Worm (Caenorhabditis elegans): ENCODE data around the gene F38B7.10.

Gene F38B7.10

DNA sequence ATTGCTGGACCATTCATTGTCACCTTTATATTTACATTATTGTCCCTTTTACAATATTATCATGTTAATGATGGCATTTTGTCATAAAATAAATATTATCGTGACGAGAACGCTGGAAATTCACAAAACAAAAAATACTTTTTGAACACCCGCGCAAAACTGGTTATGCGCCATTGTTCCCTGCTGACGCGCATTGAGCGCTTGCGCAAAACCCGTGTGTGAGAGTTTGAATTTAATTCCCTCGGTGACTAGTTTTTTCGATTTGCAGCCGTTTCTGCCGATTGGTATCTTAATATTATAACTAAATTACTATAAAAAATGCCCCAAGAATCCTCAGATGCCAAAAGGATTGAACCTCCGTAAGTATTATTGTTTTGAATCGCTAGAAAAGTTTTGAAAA is 23.9 kb upstream of the F38B7.10 start, which contains the start of gene pafo-1 (continued):
- no peak for TF ChIP-seq dmd-9 (GFP tag; IDR thresholded peaks at IDR 0.05)
- TF ChIP-seq daf-19 (GFP tag; conservative IDR thresholded peaks at IDR 0.05), result peak; percentile 66; the same call in 1 of the 2 replicates
- no peak for TF ChIP-seq nhr-25 (tag; optimal IDR thresholded peaks at IDR 0.05; ENCODE audit: borderline replicate concordance, insufficient read depth)
- TF ChIP-seq tag-97 (GFP tag; IDR thresholded peaks at IDR 0.05), result no peak
- TF ChIP-seq zip-2 (tag; optimal IDR thresholded peaks at IDR 0.05), result no peak
- TF ChIP-seq egl-27 (tag; optimal IDR thresholded peaks at IDR 0.05), result no peak
- TF ChIP-seq ctbp-1 (GFP tag; IDR thresholded peaks at IDR 0.05), result peak; percentile 84
- TF ChIP-seq zfp-3 (GFP tag; conservative IDR thresholded peaks at IDR 0.05), result 0 out of 2 replicates have a peak, but pooled peaks have one; percentile 45
- peak; percentile 54 for TF ChIP-seq nhr-77 (tag; optimal IDR thresholded peaks at IDR 0.05)
- TF ChIP-seq daf-8 (GFP tag; IDR thresholded peaks at IDR 0.05), result no peak
- peak; percentile 79 for TF ChIP-seq nhr-28 (tag; optimal IDR thresholded peaks at IDR 0.05)
- no peak for TF ChIP-seq nhr-41 (GFP tag; IDR thresholded peaks at IDR 0.05)
- peak; percentile 39 for TF ChIP-seq spr-3 (GFP tag; optimal IDR thresholded peaks at IDR 0.05)
- TF ChIP-seq fkh-10 (GFP tag; optimal IDR thresholded peaks at IDR 0.05), result peak; percentile 57
- TF ChIP-seq madf-5 (GFP tag; IDR thresholded peaks at IDR 0.05), result no peak
- TF ChIP-seq nhr-237 (tag; optimal IDR thresholded peaks at IDR 0.05), result no peak
- TF ChIP-seq hif-1 (tag; optimal IDR thresholded peaks at IDR 0.05), result peak in 1 of 2 experiments; percentile 45
- peak; percentile 47 for TF ChIP-seq mxl-3 (GFP tag; optimal IDR thresholded peaks at IDR 0.05)
- TF ChIP-seq R02D3.7 (tag; optimal IDR thresholded peaks at IDR 0.05), result no peak
- TF ChIP-seq snpc-1.2 (GFP tag; IDR thresholded peaks at IDR 0.05), result no peak
- no peak for TF ChIP-seq snpc-4 (tag; optimal IDR thresholded peaks at IDR 0.05)
- TF ChIP-seq dpl-1 (GFP tag; optimal IDR thresholded peaks at IDR 0.05), result peak; percentile 99
- TF ChIP-seq pqm-1 (tag; optimal IDR thresholded peaks at IDR 0.05), result no peak
- no peak for TF ChIP-seq aly-2 (tag; optimal IDR thresholded peaks at IDR 0.05)
- TF ChIP-seq lin-38 (GFP tag; IDR thresholded peaks at IDR 0.05), result no peak
- no peak for TF ChIP-seq lsy-2 (tag; optimal IDR thresholded peaks at IDR 0.05)
- TF ChIP-seq lin-13 (GFP tag; optimal IDR thresholded peaks at IDR 0.05), result peak; percentile 75
- TF ChIP-seq hlh-11 (tag; optimal IDR thresholded peaks at IDR 0.05), result peak; percentile 85
- TF ChIP-seq T26A8.4 (GFP tag; IDR thresholded peaks at IDR 0.05), result peak; percentile 90
- no peak for TF ChIP-seq lin-29 (GFP tag; IDR thresholded peaks at IDR 0.05)
- TF ChIP-seq nhr-48 (tag; optimal IDR thresholded peaks at IDR 0.05), result peak; percentile 75
- no peak for TF ChIP-seq zfp-2 (tag; optimal IDR thresholded peaks at IDR 0.05)
- 0 out of 2 replicates have a peak, but pooled peaks have one; percentile 27 for TF ChIP-seq Y48G9A.11 (GFP tag; IDR thresholded peaks at IDR 0.05)
- TF ChIP-seq ZK337.2 (GFP tag; IDR thresholded peaks at IDR 0.05), result no peak
- peak; percentile 84 for TF ChIP-seq nhr-42 (GFP tag; IDR thresholded peaks at IDR 0.05)
- TF ChIP-seq F49E8.2 (tag; optimal IDR thresholded peaks at IDR 0.05; ENCODE audit: borderline replicate concordance), result peak; percentile 80
- no peak for TF ChIP-seq nhr-111 (GFP tag; optimal IDR thresholded peaks at IDR 0.05)
- TF ChIP-seq tra-1 (GFP tag; IDR thresholded peaks at IDR 0.05), result no peak; the same call in 1 of the 2 replicates
- TF ChIP-seq aha-1 (tag), result peak; percentile 96
- no peak for TF ChIP-seq ceh-82 (tag; optimal IDR thresholded peaks at IDR 0.05)
- 0 out of 2 replicates have a peak, but pooled peaks have one; percentile 39 for TF ChIP-seq saeg-2 (GFP tag; IDR thresholded peaks at IDR 0.05)
- TF ChIP-seq ceh-20 (GFP tag; IDR thresholded peaks at IDR 0.05), result peak; percentile 82
- peak in 1 of 2 experiments; percentile 52 for TF ChIP-seq mdl-1 (tag; optimal IDR thresholded peaks at IDR 0.05)
- TF ChIP-seq ztf-7 (tag; optimal IDR thresholded peaks at IDR 0.05), result no peak
- peak; percentile 81 for TF ChIP-seq hmg-1.1 (GFP tag; IDR thresholded peaks at IDR 0.05)
- TF ChIP-seq nhr-10 (tag; optimal IDR thresholded peaks at IDR 0.05), result no peak
- no peak for TF ChIP-seq gei-8 (GFP tag; optimal IDR thresholded peaks at IDR 0.05)
- peak; percentile 32 to 75 for TF ChIP-seq daf-16 (GFP tag; optimal IDR thresholded peaks at IDR 0.05)
- TF ChIP-seq daf-16 (tag; optimal IDR thresholded peaks at IDR 0.05), result no peak
- TF ChIP-seq nhr-11 (tag; optimal IDR thresholded peaks at IDR 0.05), result peak; percentile 57
- peak; percentile 82 for TF ChIP-seq mdt-29 (GFP tag; IDR thresholded peaks at IDR 0.05)
- no peak for TF ChIP-seq cey-2 (tag; optimal IDR thresholded peaks at IDR 0.05; ENCODE audit: borderline replicate concordance, insufficient read depth)
